Worm (Caenorhabditis elegans): ENCODE data around the gene F59F4.3.
A peak's percentile ranks its signal among the peaks of the same experiment; 100 is the strongest.

The F59F4.3 gene

DNA sequence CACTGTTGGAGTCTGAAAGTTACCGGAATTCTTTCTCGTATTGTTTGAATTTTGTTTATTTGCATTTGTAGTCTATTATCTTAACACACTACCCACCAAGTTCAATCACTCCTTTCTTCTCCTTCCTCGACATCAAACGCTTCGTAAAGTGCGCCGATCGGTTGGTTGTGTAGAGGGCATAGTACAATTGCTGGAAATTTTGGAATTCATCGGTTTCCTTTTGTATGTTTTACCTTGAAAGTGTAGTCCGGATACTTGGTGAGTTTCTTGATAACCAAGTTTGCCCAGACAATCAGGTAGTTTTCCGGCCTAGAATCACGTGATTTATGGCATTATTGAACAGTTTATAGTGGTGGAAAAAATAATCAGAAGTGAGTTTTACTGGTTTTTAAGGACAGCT, 841 bp downstream of the F59F4.3 start:
- TF ChIP-seq zip-4 (GFP tag; optimal IDR thresholded peaks at IDR 0.05) = no peak
- no peak for TF ChIP-seq unc-98 (GFP tag; IDR thresholded peaks at IDR 0.05)
- TF ChIP-seq lir-3 (tag; optimal IDR thresholded peaks at IDR 0.05; ENCODE audit: poor library complexity) = no peak
- peak in 1 of 2 experiments; percentile 15 for TF ChIP-seq lin-35 (GFP tag; optimal IDR thresholded peaks at IDR 0.05)
- TF ChIP-seq elt-2 (tag; optimal IDR thresholded peaks at IDR 0.05) = peak; percentile 48

DNA sequence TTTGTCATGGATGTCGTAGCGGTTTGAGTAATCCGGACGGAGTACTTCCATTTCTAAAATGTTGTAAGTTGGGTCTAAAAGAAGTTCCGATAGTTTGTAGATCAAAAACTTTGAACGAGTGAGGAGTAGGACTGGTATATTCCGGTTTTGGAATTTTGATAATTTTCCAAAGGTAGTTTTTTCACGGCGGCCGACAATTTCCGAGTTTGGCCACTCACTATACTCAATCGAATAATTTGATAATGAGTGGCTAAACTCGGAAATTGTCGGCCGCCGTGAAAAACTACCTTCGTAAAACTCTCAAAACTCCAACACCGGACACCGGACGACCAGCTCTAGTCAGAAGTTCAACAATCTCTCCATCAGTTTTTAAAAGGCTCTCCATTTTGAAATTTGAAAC, 3.1 kb downstream of the F59F4.3 start:
- TF ChIP-seq rnt-1 (tag; optimal IDR thresholded peaks at IDR 0.05) = no peak
- no peak for TF ChIP-seq elt-2 (tag; optimal IDR thresholded peaks at IDR 0.05)

DNA sequence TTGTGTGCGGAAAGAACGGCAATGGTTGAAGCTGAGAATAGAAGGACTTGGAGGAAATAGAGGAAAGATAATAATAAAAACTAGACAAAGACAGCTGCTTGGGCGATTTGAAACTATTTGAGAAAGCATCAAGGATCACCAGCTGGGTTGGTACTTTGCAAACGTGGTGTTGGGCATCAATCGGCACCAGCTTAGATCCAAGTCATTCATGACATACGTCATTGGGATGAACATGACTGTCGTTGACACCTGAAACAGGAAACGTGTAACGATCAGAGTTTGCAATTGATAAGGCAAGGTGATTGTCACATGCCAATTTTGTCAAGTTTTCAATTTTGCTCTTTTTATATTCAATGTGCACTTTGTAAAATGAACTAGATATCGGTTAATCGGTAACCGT, 4.9 kb downstream of the F59F4.3 start:
- TF ChIP-seq nhr-85 (tag) (peak; percentile 2), nhr-19 (GFP tag; conservative IDR thresholded peaks at IDR 0.05) (no peak), nhr-77 (tag; optimal IDR thresholded peaks at IDR 0.05) (no peak), blmp-1 (tag; optimal IDR thresholded peaks at IDR 0.05) (no peak), pag-3 (tag; optimal IDR thresholded peaks at IDR 0.05; ENCODE audit: borderline replicate concordance, insufficient read depth) (no peak), nhr-28 (tag; optimal IDR thresholded peaks at IDR 0.05) (no peak), snpc-4 (tag; optimal IDR thresholded peaks at IDR 0.05) (no peak), nhr-237 (tag; optimal IDR thresholded peaks at IDR 0.05) (no peak), nhr-47 (tag; optimal IDR thresholded peaks at IDR 0.05) (peak; percentile 10), elt-2 (tag; optimal IDR thresholded peaks at IDR 0.05) (peak; percentile 67), dpl-1 (GFP tag; optimal IDR thresholded peaks at IDR 0.05) (no peak), tbx-2 (tag; optimal IDR thresholded peaks at IDR 0.05) (no peak), ztf-4 (tag; optimal IDR thresholded peaks at IDR 0.05) (no peak), swsn-7 (tag; optimal IDR thresholded peaks at IDR 0.05) (no peak), nhr-20 (tag; optimal IDR thresholded peaks at IDR 0.05) (no peak), aha-1 (tag; optimal IDR thresholded peaks at IDR 0.05) (no peak), Y116A8C.19 (tag; optimal IDR thresholded peaks at IDR 0.05; ENCODE audit: borderline replicate concordance) (no peak), vab-15 (tag; optimal IDR thresholded peaks at IDR 0.05) (no peak), nhr-71 (tag; optimal IDR thresholded peaks at IDR 0.05) (peak; percentile 58), lsy-2 (tag; optimal IDR thresholded peaks at IDR 0.05) (peak; percentile 8 to 31), pqm-1 (tag; optimal IDR thresholded peaks at IDR 0.05) (no peak), ces-1 (GFP tag; optimal IDR thresholded peaks at IDR 0.05) (no peak), nhr-11 (tag; optimal IDR thresholded peaks at IDR 0.05) (no peak), ceh-90 (tag; optimal IDR thresholded peaks at IDR 0.05) (no peak), tlp-1 (tag; optimal IDR thresholded peaks at IDR 0.05) (no peak), F16B12.6 (tag; optimal IDR thresholded peaks at IDR 0.05) (no peak), sox-4 (tag; optimal IDR thresholded peaks at IDR 0.05) (no peak), ceh-88 (GFP tag; IDR thresholded peaks at IDR 0.05) (no peak)

DNA sequence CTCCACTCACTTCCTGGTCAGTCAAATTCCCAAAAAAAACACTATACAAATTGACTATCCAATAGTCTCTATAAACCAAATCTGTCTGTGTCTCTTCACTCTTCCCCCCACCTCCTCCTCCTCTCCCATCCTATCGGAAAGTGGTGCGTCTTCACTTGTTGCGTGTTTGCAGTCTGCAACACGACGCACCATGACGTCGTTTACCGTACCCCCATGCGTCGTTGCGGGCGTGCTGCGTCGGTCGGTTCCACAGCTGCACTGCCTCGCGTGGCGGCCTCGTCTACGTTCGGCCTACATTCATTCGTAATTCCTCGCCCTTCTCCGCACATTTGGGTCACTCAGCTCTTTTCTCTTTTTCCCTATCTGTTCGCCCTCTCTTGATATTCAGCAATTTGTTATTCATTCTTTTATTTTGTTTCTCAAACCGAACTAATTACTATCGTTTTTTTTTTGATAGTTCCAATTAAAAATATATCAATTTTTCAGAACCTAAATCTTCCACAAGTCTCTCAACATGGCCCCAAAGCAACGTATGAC, 6.2 kb downstream of the F59F4.3 start, which contains the start of gene serp-1.1:
serp-1.1 (plus strand) TSS at position 487 of the 537 bp plus-strand sequence.
- peak; percentile 88 for TF ChIP-seq aha-1 (tag; optimal IDR thresholded peaks at IDR 0.05)
- no peak for TF ChIP-seq nhr-84 (tag; optimal IDR thresholded peaks at IDR 0.05)
- no peak for TF ChIP-seq sptf-1 (tag; optimal IDR thresholded peaks at IDR 0.05)
- peak; percentile 99 for TF ChIP-seq lin-13 (GFP tag; optimal IDR thresholded peaks at IDR 0.05)
- peak; percentile 98 for TF ChIP-seq nhr-77 (tag; optimal IDR thresholded peaks at IDR 0.05)
- TF ChIP-seq mep-1 (tag; optimal IDR thresholded peaks at IDR 0.05) = peak; percentile 97
- peak; percentile 94 for TF ChIP-seq skn-1 (tag; optimal IDR thresholded peaks at IDR 0.05)
- TF ChIP-seq ceh-90 (tag; optimal IDR thresholded peaks at IDR 0.05) = no peak
- TF ChIP-seq fkh-4 (tag; optimal IDR thresholded peaks at IDR 0.05; ENCODE audit: borderline replicate concordance) = no peak
- TF ChIP-seq hlh-4 (tag; optimal IDR thresholded peaks at IDR 0.05) = no peak
- TF ChIP-seq xbp-1 (tag; optimal IDR thresholded peaks at IDR 0.05) = peak; percentile 98
- peak; percentile 96 for TF ChIP-seq nhr-76 (tag; optimal IDR thresholded peaks at IDR 0.05)
- TF ChIP-seq pax-3 (tag; optimal IDR thresholded peaks at IDR 0.05) = peak; percentile 91
- peak; percentile 99 for TF ChIP-seq nhr-90 (tag; optimal IDR thresholded peaks at IDR 0.05; ENCODE audit: poor library complexity)
- TF ChIP-seq dpl-1 (GFP tag; optimal IDR thresholded peaks at IDR 0.05) = peak; percentile 78 to 82 (median 81)
- peak; percentile 86 for TF ChIP-seq hpl-2 (GFP tag; optimal IDR thresholded peaks at IDR 0.05)
- TF ChIP-seq grh-1 (GFP tag; IDR thresholded peaks at IDR 0.05) = peak; percentile 98
- peak; percentile 96 for TF ChIP-seq unc-130 (tag; optimal IDR thresholded peaks at IDR 0.05)
- peak; percentile 55 for TF ChIP-seq ama-1 (optimal IDR thresholded peaks at IDR 0.05)
- TF ChIP-seq hlh-17 (GFP tag; optimal IDR thresholded peaks at IDR 0.05; ENCODE audit: borderline replicate concordance) = no peak
- TF ChIP-seq lsy-2 (tag; optimal IDR thresholded peaks at IDR 0.05) = peak; percentile 100
- TF ChIP-seq tlp-1 (tag; optimal IDR thresholded peaks at IDR 0.05) = no peak
